Fruit fly (Drosophila melanogaster) whole organism, embryonic: ENCODE results near the gene unc-119.

Source experiments
- Aef1 ChIP-seq: fragments of 200-800 bp; sonication (Bioruptor generic); IDR thresholded peaks from 3 replicates; pipeline ENCODE4 v1.3.6; 2022; ENCODE audit warnings: missing biosample characterization, missing genetic modification characterization
- Blimp-1 ChIP-seq: fragments of 200-800 bp; sonication (Bioruptor generic); optimal IDR thresholded peaks from 3 replicates; lab custom pipeline; 2018; ENCODE audit warnings: missing biosample characterization, missing genetic modification characterization, mild to moderate bottlenecking, moderate library complexity, missing genetic modification reagents
- CG10431 ChIP-seq: fragments of 200-800 bp; sonication (Bioruptor generic); optimal IDR thresholded peaks from 3 replicates; lab custom pipeline; 2018; ENCODE audit warnings: missing biosample characterization, mild to moderate bottlenecking, missing genetic modification characterization
- CG10979 ChIP-seq: fragments of 200-800 bp; sonication (Bioruptor generic); optimal IDR thresholded peaks from 2 replicates; lab custom pipeline; 2018; ENCODE audit warnings: missing biosample characterization, mild to moderate bottlenecking, missing genetic modification characterization, moderate library complexity
- CG11085 ChIP-seq: fragments of 200-800 bp; sonication (Bioruptor generic); IDR thresholded peaks from 2 replicates; pipeline ENCODE4 v1.3.6; 2022; ENCODE audit warnings: missing biosample characterization, missing genetic modification characterization
- CG11398 ChIP-seq: fragments of 200-800 bp; sonication (Bioruptor generic); optimal IDR thresholded peaks from 2 replicates; lab custom pipeline; 2016; ENCODE audit warnings: missing biosample characterization, missing genetic modification characterization
- CG12155 ChIP-seq: fragments of 200-800 bp; sonication (Bioruptor generic); optimal IDR thresholded peaks from 3 replicates; lab custom pipeline; 2016; ENCODE audit warnings: missing biosample characterization, missing genetic modification characterization
- CG13123 ChIP-seq: fragments of 200-800 bp; sonication (Bioruptor generic); optimal IDR thresholded peaks from 2 replicates; lab custom pipeline; 2016; ENCODE audit warnings: missing biosample characterization, missing genetic modification characterization
- CG13287 ChIP-seq: fragments of 200-800 bp; sonication (Bioruptor generic); IDR thresholded peaks from 2 replicates; pipeline ENCODE4 v1.3.6; 2022; ENCODE audit warnings: missing biosample characterization, missing genetic modification characterization; ENCODE audit not compliant: partially characterized antibody
- CG13296 ChIP-seq: fragments of 200-800 bp; sonication (Bioruptor generic); optimal IDR thresholded peaks from 3 replicates; lab custom pipeline; 2018; ENCODE audit warnings: missing biosample characterization, mild to moderate bottlenecking, missing genetic modification characterization
- CG13894 ChIP-seq: fragments of 200-800 bp; sonication (Bioruptor generic); optimal IDR thresholded peaks from 3 replicates; lab custom pipeline; 2018; ENCODE audit warnings: missing biosample characterization, mild to moderate bottlenecking, missing genetic modification characterization, moderate library complexity
- CG14710 ChIP-seq: fragments of 200-800 bp; sonication (Bioruptor generic); optimal IDR thresholded peaks from 3 replicates; lab custom pipeline; 2019; ENCODE audit warnings: missing biosample characterization, mild to moderate bottlenecking, missing genetic modification characterization, moderate library complexity
- CG14965 ChIP-seq: fragments of 200-800 bp; sonication (Bioruptor generic); optimal IDR thresholded peaks from 2 replicates; lab custom pipeline; 2016; ENCODE audit warnings: missing biosample characterization, missing genetic modification characterization, borderline replicate concordance
- CG15269 ChIP-seq: fragments of 200-800 bp; sonication (Bioruptor generic); optimal IDR thresholded peaks from 2 replicates; lab custom pipeline; 2018; ENCODE audit warnings: missing biosample characterization, mild to moderate bottlenecking, missing genetic modification characterization, moderate library complexity
- CG1529 ChIP-seq: fragments of 200-800 bp; sonication (Bioruptor generic); optimal IDR thresholded peaks from 3 replicates; lab custom pipeline; 2018; ENCODE audit warnings: missing biosample characterization, missing genetic modification characterization
- CG18262 ChIP-seq: fragments of 200-800 bp; optimal IDR thresholded peaks from 3 replicates; lab custom pipeline; 2019; ENCODE audit warnings: missing biosample characterization, mild to moderate bottlenecking, missing genetic modification characterization, moderate library complexity
- CG31388 ChIP-seq: fragments of 200-800 bp; sonication (Bioruptor generic); optimal IDR thresholded peaks from 2 replicates; lab custom pipeline; 2016; ENCODE audit warnings: missing biosample characterization, missing genetic modification characterization
- CG5180 ChIP-seq: fragments of 200-800 bp; sonication (Bioruptor generic); optimal IDR thresholded peaks from 3 replicates; lab custom pipeline; 2017; ENCODE audit warnings: missing biosample characterization, missing genetic modification characterization, mild to moderate bottlenecking, moderate library complexity, missing genetic modification reagents
- CG7357 ChIP-seq: fragments of 200-800 bp; sonication (Bioruptor generic); IDR thresholded peaks from 3 replicates; pipeline ENCODE4 v1.3.6; 2022; ENCODE audit warnings: missing biosample characterization, missing genetic modification characterization
- CG7556 ChIP-seq: fragments of 200-800 bp; sonication (Bioruptor generic); optimal IDR thresholded peaks from 2 replicates; lab custom pipeline; 2017; ENCODE audit warnings: missing biosample characterization, mild to moderate bottlenecking, missing genetic modification characterization
- CG8388 ChIP-seq: fragments of 200-800 bp; sonication (Bioruptor generic); optimal IDR thresholded peaks from 2 replicates; lab custom pipeline; 2019; ENCODE audit warnings: missing biosample characterization, mild to moderate bottlenecking, missing genetic modification characterization, moderate library complexity
- CG9437 ChIP-seq: fragments of 200-800 bp; sonication (Bioruptor generic); optimal IDR thresholded peaks from 2 replicates; lab custom pipeline; 2018; ENCODE audit warnings: missing biosample characterization, mild to moderate bottlenecking, missing genetic modification characterization
- CHES-1-like ChIP-seq: fragments of 200-800 bp; sonication (Bioruptor generic); optimal IDR thresholded peaks from 2 replicates; lab custom pipeline; 2016; ENCODE audit warnings: missing biosample characterization, missing genetic modification characterization
- Dip2 ChIP-seq: fragments of 200-800 bp; sonication (Bioruptor generic); IDR thresholded peaks from 2 replicates; pipeline ENCODE4 v1.3.6; 2022; ENCODE audit warnings: missing biosample characterization, missing genetic modification characterization
- Dref ChIP-seq: fragments of 200-800 bp; sonication (Bioruptor generic); IDR thresholded peaks from 2 replicates; pipeline ENCODE4 v1.3.6; 2022; ENCODE audit warnings: missing biosample characterization, missing genetic modification characterization
- Elba2 ChIP-seq: fragments of 200-800 bp; sonication (Bioruptor generic); optimal IDR thresholded peaks from 3 replicates; lab custom pipeline; 2016; ENCODE audit warnings: missing biosample characterization, missing genetic modification characterization
- Ets97D ChIP-seq: fragments of 200-800 bp; sonication (Bioruptor generic); optimal IDR thresholded peaks from 3 replicates; lab custom pipeline; 2016; ENCODE audit warnings: missing biosample characterization, missing genetic modification characterization
- Fer1 ChIP-seq: fragments of 200-800 bp; sonication (Bioruptor generic); optimal IDR thresholded peaks from 2 replicates; lab custom pipeline; 2017; ENCODE audit warnings: missing biosample characterization, mild to moderate bottlenecking, missing genetic modification characterization
- H2.0 ChIP-seq: fragments of 200-800 bp; sonication (Bioruptor generic); IDR thresholded peaks from 2 replicates; pipeline ENCODE4 v1.3.6; 2022; ENCODE audit warnings: missing biosample characterization, missing genetic modification characterization
- Nf-YA ChIP-seq: fragments of 200-800 bp; sonication (Bioruptor generic); IDR thresholded peaks from 2 replicates; pipeline ENCODE4 v1.3.6; 2022; ENCODE audit warnings: missing biosample characterization, missing genetic modification characterization
- Sry-δ ChIP-seq: fragments of 200-800 bp; sonication (Bioruptor generic); optimal IDR thresholded peaks from 2 replicates; lab custom pipeline; 2016; ENCODE audit warnings: missing biosample characterization, missing genetic modification characterization
- Taf1 ChIP-seq: fragments of 200-800 bp; sonication (Bioruptor generic); IDR thresholded peaks from 2 replicates; pipeline ENCODE4 v1.3.6; 2022; ENCODE audit warnings: missing biosample characterization, missing genetic modification characterization
- amos ChIP-seq: fragments of 200-800 bp; sonication (Bioruptor generic); IDR thresholded peaks from 2 replicates; pipeline ENCODE4 v1.3.6; 2022; ENCODE audit warnings: missing biosample characterization, missing genetic modification characterization; ENCODE audit not compliant: partially characterized antibody
- aop ChIP-seq: fragments of 200-800 bp; sonication (Bioruptor generic); IDR thresholded peaks from 2 replicates; pipeline ENCODE4 v1.3.6; 2022; ENCODE audit warnings: missing biosample characterization, missing genetic modification characterization
- ase ChIP-seq: fragments of 200-800 bp; sonication (Bioruptor generic); IDR thresholded peaks from 3 replicates; pipeline ENCODE4 v1.3.6; 2022; ENCODE audit warnings: missing biosample characterization, missing genetic modification characterization
- bcd ChIP-seq: fragments of 200-800 bp; sonication (Bioruptor generic); optimal IDR thresholded peaks from 2 replicates; lab custom pipeline; 2017; ENCODE audit warnings: missing biosample characterization, mild to moderate bottlenecking, missing genetic modification characterization
- btn ChIP-seq: fragments of 200-800 bp; sonication (Bioruptor generic); optimal IDR thresholded peaks from 2 replicates; lab custom pipeline; 2016; ENCODE audit warnings: missing biosample characterization, missing genetic modification characterization
- ci ChIP-seq: fragments of 200-800 bp; sonication (Bioruptor generic); IDR thresholded peaks from 3 replicates; pipeline ENCODE4 v1.3.6; 2022; ENCODE audit warnings: missing biosample characterization, missing genetic modification characterization
- croc ChIP-seq: fragments of 200-800 bp; sonication (Bioruptor generic); conservative IDR thresholded peaks from 3 replicates; pipeline ENCODE4 v1.3.6; 2022; ENCODE audit warnings: missing biosample characterization, missing genetic modification characterization
- cwo ChIP-seq: fragments of 200-800 bp; sonication (Bioruptor generic); optimal IDR thresholded peaks from 3 replicates; lab custom pipeline; 2017; ENCODE audit warnings: missing biosample characterization, missing genetic modification characterization, mild to moderate bottlenecking, moderate library complexity, missing genetic modification reagents
- fd3F ChIP-seq: fragments of 200-800 bp; sonication (Bioruptor generic); optimal IDR thresholded peaks from 2 replicates; lab custom pipeline; 2018; ENCODE audit warnings: missing biosample characterization, mild to moderate bottlenecking, missing genetic modification characterization, moderate library complexity
- fru ChIP-seq: fragments of >200 bp; optimal IDR thresholded peaks from 2 replicates; lab custom pipeline; 2017
- gfzf ChIP-seq: fragments of 200-800 bp; sonication (Bioruptor generic); optimal IDR thresholded peaks from 2 replicates; lab custom pipeline; 2016; ENCODE audit warnings: missing biosample characterization, mild to moderate bottlenecking, missing genetic modification characterization, moderate library complexity
- lola ChIP-seq, 3 experiments: fragments of >200 bp in 2 of 3; fragments of 200-800 bp in 1 of 3; sonication (Bioruptor generic) in 1 of 3; optimal IDR thresholded peaks; 2 replicates each; lab custom pipeline; 2017 to 2019; ENCODE audit warnings: missing biosample characterization in 3 of 3, missing genetic modification characterization in 3 of 3, mild to moderate bottlenecking in 1 of 3, moderate library complexity in 1 of 3
- org-1 ChIP-seq: fragments of 200-800 bp; sonication (Bioruptor generic); optimal IDR thresholded peaks from 2 replicates; lab custom pipeline; 2017; ENCODE audit warnings: missing biosample characterization, missing genetic modification characterization
- pho ChIP-seq: fragments of 200-800 bp; sonication (Bioruptor generic); optimal IDR thresholded peaks from 2 replicates; lab custom pipeline; 2016; ENCODE audit warnings: missing biosample characterization, missing genetic modification characterization
- slp2 ChIP-seq: fragments of 200-800 bp; sonication (Bioruptor generic); optimal IDR thresholded peaks from 2 replicates; lab custom pipeline; 2016; ENCODE audit warnings: missing biosample characterization, missing genetic modification characterization
- tio ChIP-seq: fragments of 200-800 bp; sonication (Bioruptor generic); optimal IDR thresholded peaks from 2 replicates; lab custom pipeline; 2017; ENCODE audit warnings: missing biosample characterization, missing genetic modification characterization, inconsistent platforms
- wdn ChIP-seq: fragments of 200-800 bp; sonication (Bioruptor generic); IDR thresholded peaks from 2 replicates; pipeline ENCODE4 v1.3.6; 2022; ENCODE audit warnings: missing biosample characterization, missing genetic modification characterization

The unc-119 gene

DNA sequence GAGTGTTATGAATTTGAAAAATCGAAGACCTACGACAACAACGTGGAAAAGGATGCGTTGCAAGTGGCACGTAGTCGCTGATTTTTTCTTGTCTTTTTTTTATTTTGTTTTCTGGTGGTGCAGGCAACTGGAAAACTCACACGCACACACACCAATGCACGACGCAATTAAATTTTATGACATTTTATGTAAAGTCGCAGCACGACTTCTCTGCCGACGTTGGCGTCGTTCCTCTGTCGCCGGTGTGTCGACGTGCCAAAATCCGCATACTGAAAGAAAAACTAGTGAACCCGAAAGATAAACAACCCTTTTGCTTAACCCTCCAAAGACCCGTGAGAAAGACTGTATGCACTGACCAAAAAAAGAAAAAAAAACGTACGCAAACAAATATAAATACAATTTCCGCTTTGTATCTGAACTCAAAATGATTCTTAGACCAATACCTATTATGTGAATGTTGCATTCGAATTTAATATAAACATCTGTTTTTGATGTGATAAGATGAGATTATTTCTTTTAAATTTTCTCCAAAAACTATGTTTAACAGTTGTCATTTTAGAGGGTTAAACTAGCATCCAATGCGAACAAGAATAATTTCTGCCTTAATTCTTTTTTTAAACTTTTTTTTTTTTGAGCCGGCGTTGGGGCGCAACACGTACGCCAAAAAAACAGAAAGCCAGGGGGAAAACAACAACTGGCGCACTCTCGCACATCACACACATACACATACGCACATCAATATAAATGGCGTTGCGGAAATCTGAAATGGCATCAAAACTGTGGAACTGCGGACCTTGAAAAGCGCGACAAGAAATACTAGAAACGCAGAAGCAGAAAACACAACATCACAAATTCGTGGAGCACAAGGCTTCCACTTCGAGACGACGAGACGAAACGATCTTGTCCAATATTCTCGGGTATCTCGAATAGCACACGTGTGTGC is 43.0 kb upstream of the unc-119 start (continued):
- TF ChIP-seq CG13894 (tag; lab: Kevin White, UChicago) (no peak), CG12155 (GFP tag; lab: Kevin White, UChicago) (peak; percentile 50), CG11085 (no peak), btn (GFP tag; lab: Kevin White, UChicago) (no peak), Dip2 (GFP tag; lab: Robert Waterston, UW) (no peak), amos (GFP tag; lab: Robert Waterston, UW) (no peak; the same call in 1 of the 2 replicates), Blimp-1 (GFP tag; lab: Kevin White, UChicago) (no peak), Dref (GFP tag; lab: Robert Waterston, UW) (no peak), CG15269 (tag; lab: Kevin White, UChicago) (peak; percentile 24), Taf1 (GFP tag; lab: Robert Waterston, UW) (0 out of 2 replicates have a peak, but pooled peaks have one; percentile 10), CG7357 (GFP tag; lab: Robert Waterston, UW) (no peak), CG13296 (GFP tag; lab: Kevin White, UChicago) (no peak), H2.0 (no peak), Nf-YA (no peak), CG11398 (GFP tag; lab: Kevin White, UChicago) (peak; percentile 58), ase (no peak), Aef1 (GFP tag; lab: Robert Waterston, UW) (peak; percentile 25; the same call in 2 of the 3 replicates), CG14965 (GFP tag; lab: Kevin White, UChicago) (no peak), CG14710 (tag; lab: Kevin White, UChicago) (no peak), CG10979 (tag; lab: Kevin White, UChicago) (no peak), slp2 (GFP tag; lab: Kevin White, UChicago) (peak; percentile 24), CG5180 (GFP tag; lab: Kevin White, UChicago) (no peak), lola (GFP tag; optimal IDR thresholded peaks at IDR 0.05; lab: Kevin White, UChicago) (no peak), fru (lab: Kevin White, UChicago) (no peak), wdn (no peak; the same call in 1 of the 2 replicates), aop (no peak), CHES-1-like (peak; percentile 35), Elba2 (GFP tag; lab: Kevin White, UChicago) (no peak), Ets97D (GFP tag; lab: Kevin White, UChicago) (peak; percentile 12), CG9437 (no peak), CG8388 (GFP tag; lab: Kevin White, UChicago) (no peak), CG1529 (GFP tag; lab: Kevin White, UChicago) (no peak), tio (GFP tag; lab: Kevin White, UChicago) (peak; percentile 25), bcd (GFP tag; lab: Kevin White, UChicago) (peak; percentile 37), pho (peak; percentile 75), fd3F (GFP tag; lab: Kevin White, UChicago) (peak; percentile 24), CG31388 (GFP tag; lab: Kevin White, UChicago) (no peak), cwo (GFP tag; lab: Kevin White, UChicago) (no peak), Fer1 (no peak), org-1 (GFP tag; lab: Kevin White, UChicago) (no peak), CG13123 (GFP tag; lab: Kevin White, UChicago) (no peak), gfzf (GFP tag; lab: Kevin White, UChicago) (no peak), CG18262 (tag; lab: Kevin White, UChicago) (no peak), CG10431 (no peak), ci (no peak), croc (GFP tag; lab: Robert Waterston, UW) (no peak), CG13287 (GFP tag; lab: Robert Waterston, UW) (no peak; the same call in 1 of the 2 replicates), CG7556 (GFP tag; lab: Kevin White, UChicago) (no peak), Sry-δ (GFP tag; lab: Kevin White, UChicago) (no peak)
